Worm (Caenorhabditis elegans) whole organism, early embryonic: ENCODE data around the gene C55C3.73.

ENCODE experiments used
- B0310.2 ChIP-seq: sonication (generic microtip); optimal IDR thresholded peaks from 2 replicates; lab custom pipeline; 2016; ENCODE audit warnings: mild to moderate bottlenecking, missing genetic modification characterization, missing compliant biosample characterization
- F13C5.2 ChIP-seq: sonication (generic microtip); optimal IDR thresholded peaks from 2 replicates; lab custom pipeline; 2017; ENCODE audit warnings: mild to moderate bottlenecking, missing genetic modification characterization, inconsistent platforms, missing compliant biosample characterization
- aly-1 ChIP-seq: sonication (generic microtip); optimal IDR thresholded peaks from 2 replicates; lab custom pipeline; 2016; ENCODE audit warnings: missing genetic modification characterization, missing compliant biosample characterization
- ama-1 ChIP-seq: fragments of 150-350 bp; optimal IDR thresholded peaks from 2 replicates; lab custom pipeline; 2014
- ets-7 ChIP-seq: sonication (generic microtip); optimal IDR thresholded peaks from 2 replicates; lab custom pipeline; 2016; ENCODE audit warnings: missing genotype, missing genetic modification characterization, missing compliant biosample characterization
- flt-1 ChIP-seq: fragments of 200-800 bp; sonication (Bioruptor generic); IDR thresholded peaks from 2 replicates; pipeline ENCODE4 v1.3.6; 2022; ENCODE audit warnings: missing genetic modification characterization, missing compliant biosample characterization
- hmg-4 ChIP-seq: fragments of 200-800 bp; sonication (Bioruptor generic); optimal IDR thresholded peaks from 2 replicates; lab custom pipeline; 2018; ENCODE audit warnings: mild to moderate bottlenecking, missing genetic modification characterization, missing compliant biosample characterization
- hnd-1 ChIP-seq: sonication (generic microtip); optimal IDR thresholded peaks from 2 replicates; lab custom pipeline; 2016; ENCODE audit warnings: missing genetic modification characterization, missing compliant biosample characterization
- pes-1 ChIP-seq: fragments of 200-800 bp; sonication (Bioruptor generic); IDR thresholded peaks from 2 replicates; pipeline ENCODE4 v1.3.6; 2022; ENCODE audit warnings: missing genetic modification reagents, missing genetic modification characterization, missing compliant biosample characterization
- scrt-1 ChIP-seq: fragments of 200-800 bp; sonication (Bioruptor generic); IDR thresholded peaks from 2 replicates; pipeline ENCODE4 v1.3.6; 2022; ENCODE audit warnings: missing genetic modification characterization, missing compliant biosample characterization
- tbx-37 ChIP-seq: fragments of 200-800 bp; sonication (Bioruptor generic); conservative IDR thresholded peaks from 2 replicates; pipeline ENCODE4 v1.3.6; 2022; ENCODE audit warnings: missing genetic modification reagents, missing genetic modification characterization, missing compliant biosample characterization
- tra-4 ChIP-seq: sonication (generic microtip); optimal IDR thresholded peaks from 2 replicates; lab custom pipeline; 2017; ENCODE audit warnings: missing genetic modification characterization, missing compliant biosample characterization

DNA sequence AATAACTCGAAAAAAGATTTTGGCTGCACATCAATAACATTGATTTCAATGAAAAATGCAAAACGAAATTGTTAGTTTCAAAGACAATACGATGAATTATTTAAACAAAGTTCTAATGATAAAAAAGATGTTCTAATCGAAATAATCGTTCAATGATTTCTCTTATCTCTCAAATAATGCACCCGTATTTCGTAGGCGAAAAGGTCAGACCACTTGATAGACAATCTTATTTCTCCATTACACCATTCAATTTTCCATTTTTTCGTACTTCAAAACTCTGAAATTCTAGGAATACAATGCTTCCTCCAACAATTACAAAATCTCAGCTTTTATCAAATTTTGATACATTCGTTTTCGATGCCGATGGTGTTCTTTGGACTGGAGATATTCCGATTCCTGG is 40.9 kb upstream of the C55C3.73 start, which contains the start of gene C45E5.1:
- TF ChIP-seq F13C5.2 (tag; lab: Kevin White, UChicago), result no peak
- TF ChIP-seq tra-4 (tag; lab: Kevin White, UChicago), result no peak
- no peak for TF ChIP-seq flt-1
- no peak for TF ChIP-seq B0310.2 (tag; lab: Kevin White, UChicago)
- TF ChIP-seq tbx-37, result no peak
- no peak for TF ChIP-seq ets-7 (tag; lab: Kevin White, UChicago)
- no peak for TF ChIP-seq ama-1
- no peak for TF ChIP-seq hmg-4 (GFP tag; lab: Kevin White, UChicago)
- TF ChIP-seq pes-1 (GFP tag; lab: Robert Waterston, UW), result no peak
- TF ChIP-seq aly-1 (tag; lab: Kevin White, UChicago), result no peak
- no peak for TF ChIP-seq hnd-1
- no peak for TF ChIP-seq scrt-1 (GFP tag; lab: Robert Waterston, UW)
